Worm (Caenorhabditis elegans) whole organism, L1 larva: Measurements from ENCODE around the gene hlh-29.

Experiments
- C34B4.2 ChIP-seq: sonication (generic microtip); optimal IDR thresholded peaks from 2 replicates; lab custom pipeline; 2017; ENCODE audit warnings: mild to moderate bottlenecking, missing genetic modification characterization, missing compliant biosample characterization
- ceh-82 ChIP-seq, 3 experiments: fragments of 150-350 bp in 1 of 3; sonication (generic microtip) in 2 of 3; optimal IDR thresholded peaks; 2 replicates each; lab custom pipeline; 2014 to 2017; ENCODE audit warnings: missing biosample characterization in 3 of 3, missing genetic modification characterization in 3 of 3
- fkh-10 ChIP-seq: sonication (generic microtip); optimal IDR thresholded peaks from 2 replicates; lab custom pipeline; 2017; ENCODE audit warnings: missing biosample characterization, missing genetic modification reagents, missing genetic modification characterization
- hlh-4 ChIP-seq: sonication (generic microtip); optimal IDR thresholded peaks from 2 replicates; lab custom pipeline; 2016; ENCODE audit warnings: mild to moderate bottlenecking, missing genetic modification characterization, missing compliant biosample characterization
- isw-1 ChIP-seq: fragments of 200-800 bp; sonication (Bioruptor generic); IDR thresholded peaks from 2 replicates; pipeline ENCODE4 v1.3.6; 2022; ENCODE audit warnings: missing genetic modification characterization, missing compliant biosample characterization
- lin-13 ChIP-seq: fragments of 150-350 bp; optimal IDR thresholded peaks from 2 replicates; lab custom pipeline; 2014; ENCODE audit warnings: missing biosample characterization, missing genetic modification reagents, missing genetic modification characterization
- lin-14 ChIP-seq: fragments of 200-800 bp; sonication (Bioruptor generic); optimal IDR thresholded peaks from 2 replicates; lab custom pipeline; 2018; ENCODE audit warnings: mild to moderate bottlenecking, missing genetic modification characterization, moderate library complexity, missing compliant biosample characterization
- lin-15B ChIP-seq: fragments of 150-350 bp; sonication (generic microtip); optimal IDR thresholded peaks from 3 replicates; lab custom pipeline; 2014; ENCODE audit warnings: missing biosample characterization, missing genetic modification characterization
- nhr-12 ChIP-seq: sonication (generic microtip); optimal IDR thresholded peaks from 2 replicates; lab custom pipeline; 2017; ENCODE audit warnings: missing biosample characterization, missing genetic modification characterization
- nhr-19 ChIP-seq: fragments of 200-800 bp; sonication (Bioruptor generic); conservative IDR thresholded peaks from 2 replicates; pipeline ENCODE4 v1.3.6; 2022; ENCODE audit warnings: missing genetic modification characterization, missing compliant biosample characterization
- nhr-237 ChIP-seq: fragments of 150-350 bp; optimal IDR thresholded peaks from 2 replicates; lab custom pipeline; 2014; ENCODE audit warnings: missing biosample characterization, missing genetic modification characterization
- nhr-28 ChIP-seq: fragments of 150-350 bp; optimal IDR thresholded peaks from 2 replicates; lab custom pipeline; 2014; ENCODE audit warnings: missing biosample characterization, missing genetic modification characterization
- snpc-4 ChIP-seq: fragments of 150-350 bp; optimal IDR thresholded peaks from 2 replicates; lab custom pipeline; 2014; ENCODE audit warnings: missing biosample characterization, missing genetic modification characterization
- sox-4 ChIP-seq: sonication (generic microtip); optimal IDR thresholded peaks from 2 replicates; lab custom pipeline; 2016; ENCODE audit warnings: missing genetic modification characterization, missing compliant biosample characterization
- sup-37 ChIP-seq: fragments of 200-800 bp; sonication (Bioruptor generic); optimal IDR thresholded peaks from 2 replicates; lab custom pipeline; 2018; ENCODE audit warnings: mild to moderate bottlenecking, missing genetic modification characterization, missing compliant biosample characterization
- tlp-1 ChIP-seq: fragments of 150-350 bp; optimal IDR thresholded peaks from 2 replicates; lab custom pipeline; 2014; ENCODE audit warnings: missing biosample characterization, missing genetic modification characterization
- unc-62 ChIP-seq: fragments of 150-350 bp; optimal IDR thresholded peaks from 2 replicates; lab custom pipeline; 2014; ENCODE audit warnings: missing biosample characterization, missing genetic modification reagents, missing genetic modification characterization
- unc-86 ChIP-seq: sonication (generic microtip); optimal IDR thresholded peaks from 2 replicates; lab custom pipeline; 2016; ENCODE audit warnings: missing genetic modification characterization, missing compliant biosample characterization
- zag-1 ChIP-seq: fragments of 150-350 bp; optimal IDR thresholded peaks from 2 replicates; lab custom pipeline; 2014; ENCODE audit warnings: missing biosample characterization, missing genetic modification characterization

Gene hlh-29

DNA sequence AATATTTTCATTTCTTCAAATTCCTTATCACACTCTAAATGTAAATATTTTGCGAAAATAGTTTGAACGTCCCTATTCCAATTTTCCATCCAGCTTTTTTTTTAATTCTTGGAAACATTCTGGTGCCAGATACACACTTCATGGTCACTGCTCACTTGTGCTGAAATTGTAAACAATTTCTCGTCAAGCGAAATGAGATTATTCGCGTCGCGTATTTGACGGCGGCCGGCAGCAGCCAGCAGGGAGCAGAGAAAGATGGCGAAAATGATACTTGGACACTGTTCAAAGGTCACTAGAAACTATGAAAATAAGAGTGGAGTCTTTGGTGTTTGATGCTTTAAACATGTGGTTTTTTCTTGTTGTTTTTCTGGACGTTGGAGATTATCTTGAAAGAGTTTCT is 44.0 kb downstream of the hlh-29 start (continued):
- TF ChIP-seq ceh-82 (tag; optimal IDR thresholded peaks at IDR 0.05; lab: Kevin White, UChicago) (peak in 1 of 3 experiments; percentile 1), snpc-4 (tag; lab: Kevin White, UChicago) (no peak), lin-13 (GFP tag; lab: Kevin White, UChicago) (no peak), lin-14 (GFP tag; lab: Kevin White, UChicago) (peak; percentile 60), unc-86 (tag; lab: Kevin White, UChicago) (no peak), lin-15B (no peak), isw-1 (GFP tag; lab: Robert Waterston, UW) (no peak), nhr-28 (no peak), C34B4.2 (tag; lab: Kevin White, UChicago) (no peak), nhr-19 (GFP tag; lab: Robert Waterston, UW) (no peak)

DNA sequence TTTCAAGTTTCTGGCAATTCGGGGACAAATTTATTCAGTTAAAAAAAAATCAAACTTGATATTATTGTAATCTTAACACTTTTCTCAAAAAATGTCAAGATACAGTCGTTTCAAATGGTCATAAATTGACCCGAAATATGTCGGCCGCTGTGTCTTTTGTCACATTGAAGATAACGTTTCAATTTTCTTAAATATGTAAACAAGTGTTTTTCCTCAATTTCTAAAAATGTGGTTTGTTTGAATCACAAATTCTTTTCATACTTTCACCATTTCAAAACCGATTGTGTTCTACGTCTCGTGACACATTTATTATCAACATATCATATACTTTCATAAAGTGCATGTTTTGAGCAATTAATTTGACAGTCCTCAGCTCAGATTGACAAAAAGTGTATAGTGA is 46.2 kb downstream of the hlh-29 start:
- no peak for TF ChIP-seq tlp-1 (tag; lab: Kevin White, UChicago)
- no peak for TF ChIP-seq sup-37 (GFP tag; lab: Kevin White, UChicago)
- no peak for TF ChIP-seq zag-1 (tag; lab: Kevin White, UChicago)
- TF ChIP-seq unc-86 (tag; lab: Kevin White, UChicago): no peak
- no peak for TF ChIP-seq nhr-237 (tag; lab: Kevin White, UChicago)
- TF ChIP-seq sox-4 (tag; lab: Kevin White, UChicago): no peak
- TF ChIP-seq fkh-10 (GFP tag; lab: Kevin White, UChicago): no peak
- no peak for TF ChIP-seq unc-62 (GFP tag; lab: Kevin White, UChicago)
- TF ChIP-seq nhr-12 (tag; lab: Kevin White, UChicago): no peak
- no peak for TF ChIP-seq nhr-28
- no peak for TF ChIP-seq hlh-4 (tag; lab: Kevin White, UChicago)
- no peak for TF ChIP-seq lin-14 (GFP tag; lab: Kevin White, UChicago)
